Worm (Caenorhabditis elegans) whole organism, L3 larva: Measurements from ENCODE around the gene F41E6.12.
A peak's percentile ranks its signal among the peaks of the same experiment; 100 is the strongest.

Experiments used
- aly-2 ChIP-seq: fragments of 150-350 bp; optimal IDR thresholded peaks from 2 replicates; lab custom pipeline; 2014; ENCODE audit warnings: missing biosample characterization, missing genetic modification characterization
- ama-1 ChIP-seq: fragments of 150-350 bp; optimal IDR thresholded peaks from 2 replicates; lab custom pipeline; 2018
- ceh-16 ChIP-seq: sonication (generic microtip); optimal IDR thresholded peaks from 2 replicates; lab custom pipeline; 2017; ENCODE audit warnings: missing biosample characterization, missing genetic modification characterization
- ceh-28 ChIP-seq: fragments of 150-350 bp; optimal IDR thresholded peaks from 2 replicates; lab custom pipeline; 2014; ENCODE audit warnings: missing biosample characterization, missing genetic modification reagents, missing genetic modification characterization
- ceh-9 ChIP-seq: sonication (generic microtip); optimal IDR thresholded peaks from 2 replicates; lab custom pipeline; 2018; ENCODE audit warnings: missing biosample characterization, missing genetic modification characterization
- daf-12 ChIP-seq: fragments of 150-350 bp; optimal IDR thresholded peaks from 2 replicates; lab custom pipeline; 2014; ENCODE audit warnings: missing biosample characterization, missing genetic modification reagents, missing genetic modification characterization
- egl-27 ChIP-seq: sonication (generic microtip); optimal IDR thresholded peaks from 4 replicates; lab custom pipeline; 2017; ENCODE audit warnings: missing biosample characterization, missing genetic modification reagents, missing genetic modification characterization
- egl-5 ChIP-seq: fragments of 150-350 bp; optimal IDR thresholded peaks from 2 replicates; lab custom pipeline; 2017; ENCODE audit warnings: missing biosample characterization, missing genetic modification reagents, missing genetic modification characterization, inconsistent platforms
- elt-1 ChIP-seq: fragments of 150-350 bp; optimal IDR thresholded peaks from 2 replicates; lab custom pipeline; 2014; ENCODE audit warnings: missing biosample characterization, missing genetic modification characterization
- elt-2 ChIP-seq: sonication (generic microtip); optimal IDR thresholded peaks from 2 replicates; lab custom pipeline; 2016; ENCODE audit warnings: missing genetic modification reagents, mild to moderate bottlenecking, missing genetic modification characterization, missing compliant biosample characterization
- elt-3 ChIP-seq, 3 experiments: fragments of 150-350 bp in 1 of 3; sonication (generic microtip) in 2 of 3; optimal IDR thresholded peaks; 2 replicates in 2 of 3; 4 replicates in 1 of 3; lab custom pipeline; 2014 to 2017; ENCODE audit warnings: missing biosample characterization in 3 of 3, missing genetic modification characterization in 3 of 3
- eor-1 ChIP-seq, 2 experiments: fragments of 150-350 bp; optimal IDR thresholded peaks; 2 replicates each; lab custom pipeline; 2014 to 2018; ENCODE audit warnings: missing biosample characterization in 2 of 2, missing genetic modification characterization in 2 of 2
- fkh-10 ChIP-seq: sonication (generic microtip); optimal IDR thresholded peaks from 2 replicates; lab custom pipeline; 2017; ENCODE audit warnings: missing biosample characterization, missing genetic modification reagents, missing genetic modification characterization
- hmg-11 ChIP-seq: sonication (generic microtip); optimal IDR thresholded peaks from 2 replicates; lab custom pipeline; 2016; ENCODE audit warnings: missing genetic modification characterization, missing compliant biosample characterization
- jun-1 ChIP-seq: fragments of 150-350 bp; optimal IDR thresholded peaks from 2 replicates; lab custom pipeline; 2014; ENCODE audit warnings: missing biosample characterization, missing genetic modification reagents, missing genetic modification characterization
- lin-15B ChIP-seq: fragments of 150-350 bp; optimal IDR thresholded peaks from 2 replicates; lab custom pipeline; 2014; ENCODE audit warnings: missing biosample characterization, missing genetic modification characterization
- lsy-12 ChIP-seq: sonication (generic microtip); optimal IDR thresholded peaks from 2 replicates; lab custom pipeline; 2016; ENCODE audit warnings: mild to moderate bottlenecking, missing genetic modification characterization, missing compliant biosample characterization
- mdl-1 ChIP-seq: fragments of 150-350 bp; optimal IDR thresholded peaks from 2 replicates; lab custom pipeline; 2014; ENCODE audit warnings: missing biosample characterization, missing genetic modification characterization
- nfya-1 ChIP-seq: sonication (generic microtip); optimal IDR thresholded peaks from 2 replicates; lab custom pipeline; 2017; ENCODE audit warnings: missing genetic modification characterization, mild to moderate bottlenecking, missing compliant biosample characterization, antibody characterized with exemption, moderate library complexity; ENCODE audit not compliant: insufficient read depth
- nhr-11 ChIP-seq: fragments of 150-350 bp; optimal IDR thresholded peaks from 2 replicates; lab custom pipeline; 2014; ENCODE audit warnings: missing biosample characterization, missing genetic modification characterization
- nhr-12 ChIP-seq: fragments of 150-350 bp; optimal IDR thresholded peaks from 2 replicates; lab custom pipeline; 2014; ENCODE audit warnings: missing biosample characterization, missing genetic modification characterization
- nhr-23 ChIP-seq: fragments of 150-350 bp; optimal IDR thresholded peaks from 2 replicates; lab custom pipeline; 2014; ENCODE audit warnings: missing biosample characterization, missing genetic modification reagents, missing genetic modification characterization
- nhr-28 ChIP-seq: fragments of 150-350 bp; optimal IDR thresholded peaks from 2 replicates; lab custom pipeline; 2014; ENCODE audit warnings: missing biosample characterization, missing genetic modification characterization
- nhr-67 ChIP-seq: fragments of 150-350 bp; optimal IDR thresholded peaks from 2 replicates; lab custom pipeline; 2014; ENCODE audit warnings: missing biosample characterization, missing genetic modification characterization
- nhr-76 ChIP-seq: fragments of 150-350 bp; sonication (generic microtip); optimal IDR thresholded peaks from 5 replicates; lab custom pipeline; 2014; ENCODE audit warnings: missing biosample characterization, missing genetic modification characterization
- nhr-77 ChIP-seq: fragments of 150-350 bp; optimal IDR thresholded peaks from 2 replicates; lab custom pipeline; 2014; ENCODE audit warnings: missing biosample characterization, missing genetic modification characterization
- pha-4 ChIP-seq: fragments of 150-350 bp; optimal IDR thresholded peaks from 2 replicates; lab custom pipeline; 2014; ENCODE audit warnings: missing biosample characterization, missing genetic modification reagents, missing genetic modification characterization
- pqm-1 ChIP-seq: fragments of 150-350 bp; optimal IDR thresholded peaks from 2 replicates; lab custom pipeline; 2017; ENCODE audit warnings: missing biosample characterization, missing genetic modification characterization, inconsistent platforms
- sea-2 ChIP-seq: fragments of 150-350 bp; sonication (generic microtip); optimal IDR thresholded peaks from 4 replicates; lab custom pipeline; 2014; ENCODE audit warnings: missing biosample characterization, missing genetic modification reagents, missing genetic modification characterization
- skn-1 ChIP-seq: fragments of 150-350 bp; optimal IDR thresholded peaks from 2 replicates; lab custom pipeline; 2014; ENCODE audit warnings: missing biosample characterization, missing genetic modification characterization
- snpc-4 ChIP-seq: fragments of 150-350 bp; optimal IDR thresholded peaks from 2 replicates; lab custom pipeline; 2014; ENCODE audit warnings: missing biosample characterization, missing genetic modification characterization
- unc-39 ChIP-seq: sonication (generic microtip); optimal IDR thresholded peaks from 4 replicates; lab custom pipeline; 2017; ENCODE audit warnings: missing biosample characterization, missing genetic modification characterization
- zag-1 ChIP-seq: fragments of 150-350 bp; optimal IDR thresholded peaks from 2 replicates; lab custom pipeline; 2014; ENCODE audit warnings: missing biosample characterization, missing genetic modification characterization
- ztf-11 ChIP-seq: fragments of 150-350 bp; optimal IDR thresholded peaks from 2 replicates; lab custom pipeline; 2014; ENCODE audit warnings: missing biosample characterization, missing genetic modification characterization
- ztf-4 ChIP-seq: fragments of 150-350 bp; optimal IDR thresholded peaks from 2 replicates; lab custom pipeline; 2014; ENCODE audit warnings: missing biosample characterization, missing genetic modification characterization

Gene F41E6.12

ce11 chrV:8606099-8606696, 22.7 kb downstream of the F41E6.12 start, which contains the start of gene vps-60 (continued):
- TF ChIP-seq egl-27 (tag; lab: Kevin White, UChicago): peak; percentile 89
- TF ChIP-seq nhr-12: no peak
- TF ChIP-seq nhr-67: no peak
- TF ChIP-seq hmg-11 (tag; lab: Kevin White, UChicago): peak; percentile 93
- no peak for TF ChIP-seq nhr-28 (tag; lab: Kevin White, UChicago)
- TF ChIP-seq ceh-9 (tag; lab: Kevin White, UChicago): no peak
- TF ChIP-seq ztf-4: no peak
- no peak for TF ChIP-seq aly-2 (tag; lab: Kevin White, UChicago)
- peak; percentile 86 for TF ChIP-seq ama-1
- TF ChIP-seq zag-1 (tag; lab: Kevin White, UChicago): no peak
- peak; percentile 43 for TF ChIP-seq elt-1 (tag; lab: Kevin White, UChicago)

ce11 chrV:8603272-8603671, 25.7 kb downstream of the F41E6.12 start, which contains the start of gene F41E6.5:
TSS of gene F41E6.5 (plus strand) at chrV:8603480.
- TF ChIP-seq zag-1 (tag; lab: Kevin White, UChicago): no peak
- no peak for TF ChIP-seq nhr-76
- peak; percentile 82 for TF ChIP-seq pqm-1 (tag; lab: Kevin White, UChicago)
- peak; percentile 77 for TF ChIP-seq elt-2 (tag; lab: Kevin White, UChicago)
- TF ChIP-seq fkh-10 (GFP tag; lab: Kevin White, UChicago): no peak
- TF ChIP-seq pha-4: peak; percentile 53
- no peak for TF ChIP-seq daf-12 (tag; lab: Kevin White, UChicago)
- TF ChIP-seq jun-1 (tag; lab: Kevin White, UChicago): peak; percentile 4
- TF ChIP-seq lsy-12 (tag; lab: Kevin White, UChicago): no peak
- no peak for TF ChIP-seq unc-39
- no peak for TF ChIP-seq egl-5 (tag; lab: Kevin White, UChicago)

ce11 chrV:8602638-8603037, 26.3 kb downstream of the F41E6.12 start, which contains the start of gene F41E6.15:
TSS of gene F41E6.15 (minus strand) at chrV:8602738.
- TF ChIP-seq egl-5 (tag; lab: Kevin White, UChicago) (no peak), nhr-67 (no peak), ceh-16 (tag; lab: Kevin White, UChicago) (no peak), ztf-11 (tag; lab: Kevin White, UChicago) (no peak), skn-1 (no peak), nhr-11 (tag; lab: Kevin White, UChicago) (no peak), ceh-28 (no peak), daf-12 (tag; lab: Kevin White, UChicago) (no peak), ama-1 (no peak), mdl-1 (tag; lab: Kevin White, UChicago) (no peak)
- TF ChIP-seq, all 47 proteins: peak for 0

ce11 chrV:8601420-8601819, 27.5 kb downstream of the F41E6.12 start, which contains the start of gene F41E6.8:
TSS of gene F41E6.8 (minus strand) at chrV:8601520.
- TF ChIP-seq nfya-1 (no peak), nhr-11 (tag; lab: Kevin White, UChicago) (no peak), elt-1 (tag; lab: Kevin White, UChicago) (no peak), eor-1 (tag; optimal IDR thresholded peaks at IDR 0.05; lab: Kevin White, UChicago) (no peak), ztf-11 (tag; lab: Kevin White, UChicago) (no peak), jun-1 (tag; lab: Kevin White, UChicago) (no peak), snpc-4 (tag; lab: Kevin White, UChicago) (no peak), egl-5 (tag; lab: Kevin White, UChicago) (no peak), unc-39 (no peak), ceh-16 (tag; lab: Kevin White, UChicago) (no peak), nhr-23 (no peak), elt-3 (tag; optimal IDR thresholded peaks at IDR 0.05; lab: Kevin White, UChicago) (no peak), ama-1 (no peak), sea-2 (no peak), elt-2 (tag; lab: Kevin White, UChicago) (no peak), lin-15B (no peak), fkh-10 (GFP tag; lab: Kevin White, UChicago) (no peak), ceh-9 (tag; lab: Kevin White, UChicago) (no peak)
- TF ChIP-seq, all 47 proteins: peak for 0

ce11 chrV:8599957-8600356, 29.0 kb downstream of the F41E6.12 start:
- TF ChIP-seq mdl-1 (tag; lab: Kevin White, UChicago): no peak
- TF ChIP-seq nhr-67: no peak
- TF ChIP-seq nhr-77: no peak
- TF ChIP-seq zag-1 (tag; lab: Kevin White, UChicago): no peak
- TF ChIP-seq nhr-12: no peak
- TF ChIP-seq, all 47 proteins: peak for 0
